Fruit fly (Drosophila melanogaster) whole organism, embryonic: Measurements from ENCODE around the gene Coq7.

Experiments used
- Adf1 ChIP-seq: fragments of 200-800 bp; sonication (Bioruptor generic); IDR thresholded peaks from 2 replicates; pipeline ENCODE4 v1.3.6; 2022; ENCODE audit warnings: missing biosample characterization, missing genetic modification characterization
- Bdp1 ChIP-seq: fragments of 200-800 bp; sonication (Bioruptor generic); optimal IDR thresholded peaks from 3 replicates; lab custom pipeline; 2016; ENCODE audit warnings: missing biosample characterization, missing genetic modification characterization
- CG11504 ChIP-seq: fragments of 200-800 bp; sonication (Bioruptor generic); optimal IDR thresholded peaks from 3 replicates; lab custom pipeline; 2019; ENCODE audit warnings: missing biosample characterization, mild to moderate bottlenecking, missing genetic modification characterization, moderate library complexity
- CG11696 ChIP-seq: fragments of 200-800 bp; sonication (Bioruptor generic); IDR thresholded peaks from 2 replicates; pipeline ENCODE4 v1.3.6; 2022; ENCODE audit warnings: missing biosample characterization, missing genetic modification characterization
- CG12299 ChIP-seq: fragments of 200-800 bp; sonication (Bioruptor generic); optimal IDR thresholded peaks from 2 replicates; lab custom pipeline; 2018; ENCODE audit warnings: missing biosample characterization, mild to moderate bottlenecking, missing genetic modification characterization
- CG12391 ChIP-seq: fragments of 200-800 bp; sonication (Bioruptor generic); optimal IDR thresholded peaks from 3 replicates; lab custom pipeline; 2018; ENCODE audit warnings: missing biosample characterization, mild to moderate bottlenecking, missing genetic modification characterization, moderate library complexity
- CG12942 ChIP-seq: fragments of 200-800 bp; sonication (Bioruptor generic); optimal IDR thresholded peaks from 3 replicates; lab custom pipeline; 2016; ENCODE audit warnings: missing biosample characterization, missing genetic modification characterization
- CG13296 ChIP-seq: fragments of 200-800 bp; sonication (Bioruptor generic); optimal IDR thresholded peaks from 3 replicates; lab custom pipeline; 2018; ENCODE audit warnings: missing biosample characterization, mild to moderate bottlenecking, missing genetic modification characterization
- CG13624 ChIP-seq: fragments of 200-800 bp; sonication (Bioruptor generic); optimal IDR thresholded peaks from 2 replicates; lab custom pipeline; 2016; ENCODE audit warnings: missing biosample characterization, missing genetic modification characterization
- CG14860 ChIP-seq: fragments of 200-800 bp; sonication (Bioruptor generic); IDR thresholded peaks from 3 replicates; pipeline ENCODE4 v1.3.6; 2022; ENCODE audit warnings: missing biosample characterization, missing genetic modification characterization; ENCODE audit not compliant: partially characterized antibody
- CG1603 ChIP-seq: fragments of 200-800 bp; sonication (Bioruptor generic); optimal IDR thresholded peaks from 2 replicates; lab custom pipeline; 2019; ENCODE audit warnings: missing biosample characterization, mild to moderate bottlenecking, missing genetic modification characterization, moderate library complexity
- CG17612 ChIP-seq: fragments of 200-800 bp; sonication (Bioruptor generic); IDR thresholded peaks from 2 replicates; pipeline ENCODE4 v1.3.6; 2022; ENCODE audit warnings: missing biosample characterization, missing genetic modification characterization
- CG18262 ChIP-seq: fragments of 200-800 bp; optimal IDR thresholded peaks from 3 replicates; lab custom pipeline; 2019; ENCODE audit warnings: missing biosample characterization, mild to moderate bottlenecking, missing genetic modification characterization, moderate library complexity
- CG18764 ChIP-seq: fragments of 200-800 bp; sonication (Bioruptor generic); optimal IDR thresholded peaks from 3 replicates; lab custom pipeline; 2016; ENCODE audit warnings: missing biosample characterization, missing genetic modification characterization
- CG34376 ChIP-seq: fragments of 200-800 bp; sonication (Bioruptor generic); optimal IDR thresholded peaks from 2 replicates; lab custom pipeline; 2018; ENCODE audit warnings: missing biosample characterization, mild to moderate bottlenecking, missing genetic modification characterization
- CG3847 ChIP-seq: fragments of 200-800 bp; sonication (Bioruptor generic); IDR thresholded peaks from 2 replicates; pipeline ENCODE4 v1.3.6; 2022; ENCODE audit warnings: missing biosample characterization, missing genetic modification characterization
- CG7987 ChIP-seq: fragments of 200-800 bp; sonication (Bioruptor generic); optimal IDR thresholded peaks from 2 replicates; lab custom pipeline; 2018; ENCODE audit warnings: missing biosample characterization, mild to moderate bottlenecking, missing genetic modification characterization, moderate library complexity
- CG8478 ChIP-seq: fragments of >200 bp; optimal IDR thresholded peaks from 2 replicates; lab custom pipeline; 2018
- CG9727 ChIP-seq: fragments of 200-800 bp; sonication (Bioruptor generic); optimal IDR thresholded peaks from 3 replicates; lab custom pipeline; 2017; ENCODE audit warnings: missing biosample characterization, mild to moderate bottlenecking, missing genetic modification characterization
- CG9932 ChIP-seq: fragments of 200-800 bp; sonication (Bioruptor generic); IDR thresholded peaks from 2 replicates; pipeline ENCODE4 v1.3.6; 2022; ENCODE audit warnings: missing biosample characterization, missing genetic modification characterization
- CTCF ChIP-seq: fragments of 200-800 bp; sonication (Bioruptor generic); optimal IDR thresholded peaks from 2 replicates; lab custom pipeline; 2017; ENCODE audit warnings: missing biosample characterization, mild to moderate bottlenecking, missing genetic modification characterization, moderate library complexity
- CrebB ChIP-seq: fragments of 200-800 bp; sonication (Bioruptor generic); optimal IDR thresholded peaks from 3 replicates; lab custom pipeline; 2018; ENCODE audit warnings: missing biosample characterization, mild to moderate bottlenecking, missing genetic modification characterization
- Drgx ChIP-seq: fragments of 200-800 bp; sonication (Bioruptor generic); IDR thresholded peaks from 2 replicates; pipeline ENCODE4 v1.3.6; 2022; ENCODE audit warnings: missing biosample characterization, missing genetic modification characterization
- E2f2 ChIP-seq: fragments of 200-800 bp; sonication (Bioruptor generic); IDR thresholded peaks from 2 replicates; pipeline ENCODE4 v1.3.6; 2022; ENCODE audit warnings: missing biosample characterization, missing genetic modification characterization
- Mad ChIP-seq: fragments of 200-800 bp; sonication (Bioruptor generic); optimal IDR thresholded peaks from 2 replicates; lab custom pipeline; 2016; ENCODE audit warnings: missing biosample characterization, missing genetic modification characterization
- Mrtf ChIP-seq: fragments of 200-800 bp; sonication (Bioruptor generic); IDR thresholded peaks from 3 replicates; pipeline ENCODE4 v1.3.6; 2022; ENCODE audit warnings: missing biosample characterization, missing genetic modification characterization
- Side ChIP-seq: fragments of 200-800 bp; sonication (Bioruptor generic); optimal IDR thresholded peaks from 2 replicates; lab custom pipeline; 2016; ENCODE audit warnings: missing biosample characterization, missing genetic modification characterization
- Sin3A ChIP-seq: fragments of >200 bp; optimal IDR thresholded peaks from 2 replicates; lab custom pipeline; 2018
- TFAM ChIP-seq: fragments of 200-800 bp; sonication (Bioruptor generic); optimal IDR thresholded peaks from 2 replicates; lab custom pipeline; 2017; ENCODE audit warnings: missing biosample characterization, missing genetic modification characterization, inconsistent platforms
- Xbp1 ChIP-seq: fragments of 200-800 bp; sonication (Bioruptor generic); optimal IDR thresholded peaks from 3 replicates; lab custom pipeline; 2016; ENCODE audit warnings: missing biosample characterization, mild to moderate bottlenecking, missing genetic modification characterization
- amos ChIP-seq: fragments of 200-800 bp; sonication (Bioruptor generic); IDR thresholded peaks from 2 replicates; pipeline ENCODE4 v1.3.6; 2022; ENCODE audit warnings: missing biosample characterization, missing genetic modification characterization; ENCODE audit not compliant: partially characterized antibody
- aop ChIP-seq: fragments of 200-800 bp; sonication (Bioruptor generic); IDR thresholded peaks from 2 replicates; pipeline ENCODE4 v1.3.6; 2022; ENCODE audit warnings: missing biosample characterization, missing genetic modification characterization
- cg ChIP-seq: fragments of 200-800 bp; sonication (Bioruptor generic); optimal IDR thresholded peaks from 3 replicates; lab custom pipeline; 2019; ENCODE audit warnings: missing biosample characterization, mild to moderate bottlenecking, missing genetic modification characterization, moderate library complexity
- disco-r ChIP-seq: fragments of 200-800 bp; sonication (Bioruptor generic); optimal IDR thresholded peaks from 2 replicates; lab custom pipeline; 2016; ENCODE audit warnings: missing biosample characterization, missing genetic modification characterization
- dpn ChIP-seq, 2 experiments: fragments of 200-800 bp; sonication (Bioruptor generic); optimal IDR thresholded peaks; 3 replicates each; lab custom pipeline; 2016; ENCODE audit warnings: missing biosample characterization in 2 of 2, missing genetic modification characterization in 2 of 2
- fd64A ChIP-seq: fragments of 200-800 bp; sonication (Bioruptor generic); optimal IDR thresholded peaks from 3 replicates; lab custom pipeline; 2018; ENCODE audit warnings: missing biosample characterization, mild to moderate bottlenecking, missing genetic modification characterization
- gfzf ChIP-seq: fragments of 200-800 bp; sonication (Bioruptor generic); optimal IDR thresholded peaks from 2 replicates; lab custom pipeline; 2016; ENCODE audit warnings: missing biosample characterization, mild to moderate bottlenecking, missing genetic modification characterization, moderate library complexity
- hth ChIP-seq: fragments of >200 bp; optimal IDR thresholded peaks from 2 replicates; lab custom pipeline; 2017; ENCODE audit warnings: inconsistent platforms
- klu ChIP-seq: fragments of 200-800 bp; sonication (Bioruptor generic); IDR thresholded peaks from 2 replicates; pipeline ENCODE4 v1.3.6; 2022; ENCODE audit warnings: missing biosample characterization, missing genetic modification characterization
- nerfin-1 ChIP-seq: fragments of 200-800 bp; sonication (Bioruptor generic); optimal IDR thresholded peaks from 3 replicates; lab custom pipeline; 2019; ENCODE audit warnings: missing biosample characterization, mild to moderate bottlenecking, missing genetic modification characterization, moderate library complexity
- nerfin-2 ChIP-seq: fragments of 200-800 bp; sonication (Bioruptor generic); IDR thresholded peaks from 2 replicates; pipeline ENCODE4 v1.3.6; 2022; ENCODE audit warnings: missing biosample characterization, missing genetic modification characterization; ENCODE audit not compliant: partially characterized antibody
- pros ChIP-seq: fragments of 200-800 bp; sonication (Bioruptor generic); optimal IDR thresholded peaks from 3 replicates; lab custom pipeline; 2019; ENCODE audit warnings: missing biosample characterization, mild to moderate bottlenecking, missing genetic modification characterization, moderate library complexity
- pzg ChIP-seq: fragments of 200-800 bp; sonication (Bioruptor generic); optimal IDR thresholded peaks from 3 replicates; lab custom pipeline; 2018; ENCODE audit warnings: missing biosample characterization, mild to moderate bottlenecking, missing genetic modification characterization, moderate library complexity
- ranshi ChIP-seq: fragments of 200-800 bp; sonication (Bioruptor generic); IDR thresholded peaks from 2 replicates; pipeline ENCODE4 v1.3.6; 2022; ENCODE audit warnings: missing biosample characterization, missing genetic modification characterization
- shn ChIP-seq: fragments of 200-800 bp; sonication (Bioruptor generic); optimal IDR thresholded peaks from 3 replicates; lab custom pipeline; 2016; ENCODE audit warnings: missing biosample characterization, missing genetic modification characterization
- sqz ChIP-seq: fragments of 200-800 bp; sonication (Bioruptor generic); optimal IDR thresholded peaks from 3 replicates; lab custom pipeline; 2018; ENCODE audit warnings: missing biosample characterization, mild to moderate bottlenecking, missing genetic modification characterization
- trh ChIP-seq: fragments of 200-800 bp; sonication (Bioruptor generic); optimal IDR thresholded peaks from 2 replicates; lab custom pipeline; 2016; ENCODE audit warnings: missing biosample characterization, missing genetic modification characterization
- unc-4 ChIP-seq: fragments of 200-800 bp; sonication (Bioruptor generic); IDR thresholded peaks from 2 replicates; pipeline ENCODE4 v1.3.6; 2022; ENCODE audit warnings: missing biosample characterization, missing genetic modification characterization; ENCODE audit not compliant: partially characterized antibody
- vnd ChIP-seq: fragments of 200-800 bp; sonication (Bioruptor generic); IDR thresholded peaks from 3 replicates; pipeline ENCODE4 v1.3.6; 2022; ENCODE audit warnings: missing biosample characterization, missing genetic modification characterization; ENCODE audit not compliant: partially characterized antibody
- wor ChIP-seq: fragments of 200-800 bp; sonication (Bioruptor generic); IDR thresholded peaks from 2 replicates; pipeline ENCODE4 v1.3.6; 2022; ENCODE audit warnings: missing biosample characterization, missing genetic modification characterization
- zf30C ChIP-seq: fragments of 200-800 bp; sonication (Bioruptor generic); optimal IDR thresholded peaks from 3 replicates; lab custom pipeline; 2018; ENCODE audit warnings: missing biosample characterization, mild to moderate bottlenecking, missing genetic modification characterization

Coq7 gene

DNA sequence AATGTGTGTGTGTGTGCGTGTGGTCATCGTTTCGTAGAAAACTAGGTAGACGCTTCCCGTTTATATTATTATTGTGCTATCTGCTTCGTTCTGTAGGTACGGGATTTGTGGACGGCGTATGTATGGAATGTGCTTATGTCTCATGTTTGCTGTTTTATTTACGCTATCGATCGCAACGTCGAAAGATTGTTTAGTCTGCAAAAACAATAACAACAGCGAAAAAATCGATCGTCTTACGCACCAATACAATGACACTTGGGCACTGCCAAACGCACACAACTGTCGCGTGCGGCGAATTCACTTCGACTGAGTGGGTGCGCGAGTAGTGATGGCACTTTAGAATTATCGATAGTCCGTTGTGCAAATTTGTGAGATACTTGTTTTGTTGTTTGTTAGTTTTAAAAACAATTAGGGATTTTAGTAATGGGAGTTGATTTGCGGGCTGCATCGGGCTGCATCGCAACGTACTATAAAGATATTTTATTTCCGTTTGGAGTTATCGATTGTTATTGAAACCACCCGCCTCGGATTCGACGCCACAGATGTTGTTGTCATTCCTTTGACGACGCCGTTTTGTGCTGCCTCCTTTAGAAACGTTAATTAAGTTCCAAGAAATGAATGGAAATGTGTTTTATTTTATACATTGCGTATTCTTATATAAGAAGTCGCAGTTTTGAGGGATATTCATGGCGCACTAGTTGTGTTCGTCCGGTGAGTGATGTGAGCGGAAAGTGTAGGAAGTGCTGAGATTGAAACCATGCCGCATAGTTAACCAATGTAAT is 11.7 kb upstream of the Coq7 start (continued):
- TF ChIP-seq vnd = peak; percentile 54; the same call in 1 of the 3 replicates
- no peak for TF ChIP-seq Xbp1 (GFP tag; lab: Kevin White, UChicago)
- peak; percentile 87 for TF ChIP-seq cg (GFP tag; lab: Kevin White, UChicago)
- peak in 1 of 2 experiments; percentile 9 for TF ChIP-seq dpn (GFP tag; optimal IDR thresholded peaks at IDR 0.05; lab: Kevin White, UChicago)
- TF ChIP-seq E2f2 (GFP tag; lab: Robert Waterston, UW) = peak; percentile 46; the same call in 1 of the 2 replicates
- no peak for TF ChIP-seq Mad
- no peak for TF ChIP-seq CG12299
- TF ChIP-seq nerfin-2 (GFP tag; lab: Robert Waterston, UW) = peak; percentile 64
- no peak for TF ChIP-seq wor (GFP tag; lab: Robert Waterston, UW)
- TF ChIP-seq CG12391 (tag; lab: Kevin White, UChicago) = peak; percentile 25
- peak; percentile 13 for TF ChIP-seq pros (GFP tag; lab: Kevin White, UChicago)
- TF ChIP-seq gfzf (GFP tag; lab: Kevin White, UChicago) = peak; percentile 37
- TF ChIP-seq CG14860 (GFP tag; lab: Robert Waterston, UW) = peak; percentile 68
- no peak for TF ChIP-seq Mrtf (GFP tag; lab: Robert Waterston, UW)
- TF ChIP-seq ranshi = no peak
- no peak for TF ChIP-seq CG7987 (GFP tag; lab: Kevin White, UChicago)
- no peak for TF ChIP-seq CG34376
- TF ChIP-seq shn (GFP tag; lab: Kevin White, UChicago) = no peak
- TF ChIP-seq CG11696 = no peak
- no peak for TF ChIP-seq CG13296
- TF ChIP-seq CG12942 (GFP tag; lab: Kevin White, UChicago) = no peak
- no peak for TF ChIP-seq CTCF
- peak; percentile 41 for TF ChIP-seq pzg (GFP tag; lab: Kevin White, UChicago)
- TF ChIP-seq trh (GFP tag; lab: Kevin White, UChicago) = no peak
- TF ChIP-seq hth = no peak
- TF ChIP-seq sqz (GFP tag; lab: Kevin White, UChicago) = no peak
- TF ChIP-seq disco-r (GFP tag; lab: Kevin White, UChicago) = no peak
- TF ChIP-seq klu (GFP tag; lab: Robert Waterston, UW) = no peak
- TF ChIP-seq CG17612 (GFP tag; lab: Robert Waterston, UW) = no peak
- TF ChIP-seq CG9727 (GFP tag; lab: Kevin White, UChicago) = no peak
- TF ChIP-seq CG8478 (lab: Kevin White, UChicago) = peak; percentile 77
- TF ChIP-seq Sin3A (lab: Kevin White, UChicago) = peak; percentile 48
- TF ChIP-seq CrebB (tag; lab: Kevin White, UChicago) = no peak
- TF ChIP-seq Side (GFP tag; lab: Kevin White, UChicago) = no peak
- TF ChIP-seq CG1603 (tag; lab: Kevin White, UChicago) = no peak
- TF ChIP-seq zf30C (GFP tag; lab: Kevin White, UChicago) = no peak
- TF ChIP-seq Bdp1 (GFP tag; lab: Kevin White, UChicago) = no peak
- no peak for TF ChIP-seq TFAM (GFP tag; lab: Kevin White, UChicago)
- no peak for TF ChIP-seq CG18262 (tag; lab: Kevin White, UChicago)
- TF ChIP-seq Drgx (GFP tag; lab: Robert Waterston, UW) = no peak
- TF ChIP-seq CG13624 = no peak
- TF ChIP-seq CG18764 = no peak
- TF ChIP-seq amos (GFP tag; lab: Robert Waterston, UW) = peak; percentile 72
- no peak for TF ChIP-seq CG3847 (GFP tag; lab: Robert Waterston, UW)
- TF ChIP-seq CG11504 (tag; lab: Kevin White, UChicago) = no peak
- TF ChIP-seq nerfin-1 (tag; lab: Kevin White, UChicago) = no peak
- peak; percentile 17; the same call in 1 of the 2 replicates for TF ChIP-seq CG9932 (GFP tag; lab: Robert Waterston, UW)
- no peak; the same call in 1 of the 2 replicates for TF ChIP-seq Adf1 (GFP tag; lab: Robert Waterston, UW)
- no peak for TF ChIP-seq aop (GFP tag; lab: Robert Waterston, UW)
- no peak for TF ChIP-seq fd64A
- peak; percentile 75 for TF ChIP-seq unc-4 (GFP tag; lab: Robert Waterston, UW)
